Fruit fly (Drosophila melanogaster) whole organism, embryonic: ENCODE measurements around the gene swa.

Experiments used
- Asciz ChIP-seq: fragments of 200-800 bp; sonication (Bioruptor generic); optimal IDR thresholded peaks from 2 replicates; lab custom pipeline; 2017; ENCODE audit warnings: missing biosample characterization, mild to moderate bottlenecking, missing genetic modification characterization, missing genetic modification reagents
- CG12942 ChIP-seq: fragments of 200-800 bp; sonication (Bioruptor generic); optimal IDR thresholded peaks from 3 replicates; lab custom pipeline; 2016; ENCODE audit warnings: missing biosample characterization, missing genetic modification characterization
- CG17612 ChIP-seq: fragments of 200-800 bp; sonication (Bioruptor generic); IDR thresholded peaks from 2 replicates; pipeline ENCODE4 v1.3.6; 2022; ENCODE audit warnings: missing biosample characterization, missing genetic modification characterization
- CG18764 ChIP-seq: fragments of 200-800 bp; sonication (Bioruptor generic); optimal IDR thresholded peaks from 3 replicates; lab custom pipeline; 2016; ENCODE audit warnings: missing biosample characterization, missing genetic modification characterization
- CG8765 ChIP-seq: fragments of 200-800 bp; sonication (Bioruptor generic); IDR thresholded peaks from 2 replicates; pipeline ENCODE4 v1.3.6; 2022; ENCODE audit warnings: missing biosample characterization, missing genetic modification characterization
- Dll ChIP-seq: fragments of 200-800 bp; sonication (Bioruptor generic); IDR thresholded peaks from 4 replicates; pipeline ENCODE4 v1.3.6; 2022; ENCODE audit warnings: missing biosample characterization, missing genetic modification characterization; ENCODE audit not compliant: partially characterized antibody
- Doc3 ChIP-seq: fragments of 200-800 bp; sonication (Bioruptor generic); IDR thresholded peaks from 3 replicates; pipeline ENCODE4 v1.3.6; 2022; ENCODE audit warnings: missing biosample characterization, missing genetic modification characterization; ENCODE audit not compliant: partially characterized antibody
- Sin3A ChIP-seq: fragments of >200 bp; optimal IDR thresholded peaks from 2 replicates; lab custom pipeline; 2018
- dimm ChIP-seq: fragments of 200-800 bp; sonication (Bioruptor generic); IDR thresholded peaks from 2 replicates; pipeline ENCODE4 v1.3.6; 2022; ENCODE audit warnings: missing biosample characterization, missing genetic modification characterization
- fd102C ChIP-seq: fragments of 200-800 bp; sonication (Bioruptor generic); optimal IDR thresholded peaks from 2 replicates; lab custom pipeline; 2018; ENCODE audit warnings: missing biosample characterization, mild to moderate bottlenecking, missing genetic modification characterization, moderate library complexity
- pzg ChIP-seq: fragments of 200-800 bp; sonication (Bioruptor generic); optimal IDR thresholded peaks from 3 replicates; lab custom pipeline; 2018; ENCODE audit warnings: missing biosample characterization, mild to moderate bottlenecking, missing genetic modification characterization, moderate library complexity
- zen ChIP-seq: fragments of 200-800 bp; sonication (Bioruptor generic); optimal IDR thresholded peaks from 3 replicates; lab custom pipeline; 2018; ENCODE audit warnings: missing biosample characterization, mild to moderate bottlenecking, missing genetic modification characterization, moderate library complexity

DNA sequence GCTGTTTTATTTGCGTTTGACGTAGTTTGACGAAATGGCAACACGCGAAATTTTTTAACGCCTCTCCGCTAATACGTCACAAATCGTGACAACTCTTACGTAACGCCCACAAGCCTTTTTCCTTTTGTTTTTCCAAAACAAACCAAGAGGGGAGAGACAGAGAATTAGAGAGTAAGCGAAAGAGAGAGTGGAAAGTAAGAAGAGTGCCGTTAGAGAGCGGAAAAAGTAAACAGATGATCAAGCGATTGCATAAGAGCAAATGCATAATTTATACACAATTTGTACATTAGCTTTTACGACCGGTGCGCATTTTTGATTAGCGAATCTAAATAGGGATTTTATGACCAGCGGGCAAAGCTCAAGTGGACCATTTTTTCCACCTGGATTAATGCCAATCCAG, 11.3 kb downstream of the swa start:
- no peak for TF ChIP-seq Asciz
- no peak for TF ChIP-seq CG8765
- no peak for TF ChIP-seq CG12942 (GFP tag; lab: Kevin White, UChicago)
- TF ChIP-seq zen (tag; lab: Kevin White, UChicago): no peak
- no peak for TF ChIP-seq CG18764
- TF ChIP-seq Sin3A (lab: Kevin White, UChicago): no peak
- no peak for TF ChIP-seq fd102C
- no peak for TF ChIP-seq Doc3 (GFP tag; lab: Robert Waterston, UW)
- TF ChIP-seq CG17612 (GFP tag; lab: Robert Waterston, UW): no peak
- TF ChIP-seq Dll (GFP tag; lab: Robert Waterston, UW): no peak
- TF ChIP-seq dimm (GFP tag; lab: Robert Waterston, UW): no peak
- TF ChIP-seq pzg (GFP tag; lab: Kevin White, UChicago): no peak
